Fruit fly (Drosophila melanogaster) whole organism: ENCODE data around the gene cher.

Source experiments
- Dll ChIP-seq: fragments of >200 bp; optimal IDR thresholded peaks from 2 replicates; lab custom pipeline; 2017
- EcR ChIP-seq, 2 experiments: fragments of >200 bp; optimal IDR thresholded peaks; 2 replicates each; lab custom pipeline; 2017; ENCODE audit warnings: missing biosample characterization in 2 of 2, missing genetic modification characterization in 2 of 2, missing genetic modification reagents in 2 of 2
- pan ChIP-seq: fragments of >200 bp; optimal IDR thresholded peaks from 2 replicates; lab custom pipeline; 2017
- psq ChIP-seq: fragments of >200 bp; optimal IDR thresholded peaks from 2 replicates; lab custom pipeline; 2017
- usp ChIP-seq: fragments of >200 bp; optimal IDR thresholded peaks from 2 replicates; lab custom pipeline; 2017; ENCODE audit warnings: missing biosample characterization, missing genetic modification characterization, mixed read lengths

DNA sequence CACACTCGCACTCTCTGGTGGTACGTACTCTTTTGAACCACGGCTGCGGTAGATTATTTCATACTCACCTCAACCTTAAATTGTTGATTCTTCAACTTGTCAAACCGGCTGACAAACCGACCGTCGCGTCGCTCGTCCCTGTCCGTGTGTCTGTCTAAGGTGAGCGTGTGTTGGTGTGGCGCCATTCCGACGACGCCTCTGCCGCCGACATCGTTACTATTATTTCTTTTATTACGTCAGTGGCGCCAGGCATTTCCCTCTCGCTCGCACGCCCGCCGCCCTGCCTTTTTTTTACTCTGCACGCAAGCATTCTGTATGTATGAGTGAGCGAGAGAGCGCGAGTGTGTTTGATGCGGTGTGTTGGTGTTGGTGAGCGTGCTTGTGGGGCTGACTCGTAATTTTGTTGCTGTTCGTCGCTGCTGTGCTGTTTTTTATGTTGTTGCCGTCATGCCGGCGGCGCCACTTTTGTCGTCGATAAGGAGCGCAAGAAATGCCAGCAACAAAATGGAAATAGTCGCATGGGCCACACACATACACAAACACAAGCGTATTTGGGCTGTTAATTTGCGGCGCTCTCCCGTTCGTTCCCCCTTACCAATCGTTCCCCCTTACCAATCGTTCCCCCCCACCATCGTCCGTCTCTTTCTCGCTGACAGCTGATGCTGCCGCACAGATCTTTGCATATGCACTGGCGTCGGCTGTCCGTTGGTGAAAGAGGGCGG lies 68.8 kb downstream of the cher start:
- TF ChIP-seq EcR (GFP tag; optimal IDR thresholded peaks at IDR 0.05; lab: Kevin White, UChicago) (no peak), psq (lab: Kevin White, UChicago) (no peak), Dll (lab: Kevin White, UChicago) (peak; percentile 97), pan (lab: Kevin White, UChicago) (peak; percentile 51), usp (GFP tag; lab: Kevin White, UChicago) (no peak)
